Fruit fly (Drosophila melanogaster) whole organism: Measurements from ENCODE around the gene Mkrn1.

Experiments used
- CG8478 ChIP-seq: fragments of >200 bp; optimal IDR thresholded peaks from 2 replicates; lab custom pipeline; 2018; ENCODE audit warnings: inconsistent platforms
- EcR ChIP-seq, 2 experiments: fragments of >200 bp; optimal IDR thresholded peaks; 2 replicates each; lab custom pipeline; 2017; ENCODE audit warnings: missing biosample characterization in 2 of 2, missing genetic modification characterization in 2 of 2, missing genetic modification reagents in 2 of 2
- pan ChIP-seq: fragments of >200 bp; optimal IDR thresholded peaks from 2 replicates; lab custom pipeline; 2017
- psq ChIP-seq: fragments of >200 bp; optimal IDR thresholded peaks from 2 replicates; lab custom pipeline; 2017
- usp ChIP-seq: fragments of >200 bp; optimal IDR thresholded peaks from 2 replicates; lab custom pipeline; 2017; ENCODE audit warnings: missing biosample characterization, missing genetic modification characterization, mixed read lengths

dm6 chr3L:21515823-21516715, 17.4 kb downstream of the Mkrn1 start, which contains the start of the genes SAK and Cdk12:
- no peak for TF ChIP-seq pan (lab: Kevin White, UChicago)
- TF ChIP-seq psq, result no peak
- no peak for TF ChIP-seq CG8478 (lab: Kevin White, UChicago)
- TF ChIP-seq usp (GFP tag; lab: Kevin White, UChicago), result no peak
- no peak for TF ChIP-seq EcR (GFP tag; optimal IDR thresholded peaks at IDR 0.05; lab: Kevin White, UChicago)
